Fruit fly (Drosophila melanogaster) whole organism, prepupa: ENCODE measurements around the gene Tektin-C.

Experiments used
- CG16779 ChIP-seq: fragments of 200-800 bp; sonication (Bioruptor generic); optimal IDR thresholded peaks from 3 replicates; lab custom pipeline; 2017; ENCODE audit warnings: missing biosample characterization, mild to moderate bottlenecking, missing genetic modification characterization
- CG3032 ChIP-seq: fragments of 200-800 bp; optimal IDR thresholded peaks from 2 replicates; lab custom pipeline; 2019; ENCODE audit warnings: missing biosample characterization, mild to moderate bottlenecking, missing genetic modification characterization, moderate library complexity
- CG32006 ChIP-seq: fragments of 200-800 bp; sonication (Bioruptor generic); optimal IDR thresholded peaks from 3 replicates; lab custom pipeline; 2017; ENCODE audit warnings: missing biosample characterization, mild to moderate bottlenecking, missing genetic modification characterization
- CG7368 ChIP-seq: fragments of 200-800 bp; sonication (Bioruptor generic); optimal IDR thresholded peaks from 3 replicates; lab custom pipeline; 2016; ENCODE audit warnings: missing biosample characterization, missing genetic modification characterization
- Gug ChIP-seq: fragments of 200-800 bp; sonication (Bioruptor generic); IDR thresholded peaks from 2 replicates; pipeline ENCODE4 v1.3.6; 2022; ENCODE audit warnings: missing biosample characterization, missing genetic modification characterization
- Lpt ChIP-seq: fragments of 200-800 bp; sonication (Bioruptor generic); optimal IDR thresholded peaks from 3 replicates; lab custom pipeline; 2016; ENCODE audit warnings: missing biosample characterization, missing genetic modification characterization
- Met ChIP-seq: fragments of 200-800 bp; sonication (Bioruptor generic); optimal IDR thresholded peaks from 3 replicates; lab custom pipeline; 2016; ENCODE audit warnings: missing biosample characterization, missing genetic modification characterization
- OdsH ChIP-seq: fragments of 200-800 bp; sonication (Bioruptor generic); optimal IDR thresholded peaks from 3 replicates; lab custom pipeline; 2016; ENCODE audit warnings: missing biosample characterization, missing genetic modification characterization
- Sox102F ChIP-seq: fragments of 200-800 bp; sonication (Bioruptor generic); optimal IDR thresholded peaks from 2 replicates; lab custom pipeline; 2016; ENCODE audit warnings: missing biosample characterization, mild to moderate bottlenecking, missing genetic modification characterization
- dsx ChIP-seq: fragments of 200-800 bp; optimal IDR thresholded peaks from 3 replicates; lab custom pipeline; 2019; ENCODE audit warnings: missing biosample characterization, mild to moderate bottlenecking, missing genetic modification characterization, moderate library complexity; ENCODE audit not compliant: poor library complexity, severe bottlenecking
- eg ChIP-seq: fragments of 200-800 bp; sonication (Bioruptor generic); IDR thresholded peaks from 3 replicates; pipeline ENCODE4 v1.3.6; 2022; ENCODE audit warnings: missing biosample characterization, missing genetic modification characterization
- salr ChIP-seq, 2 experiments: fragments of 200-800 bp; sonication (Bioruptor generic); optimal IDR thresholded peaks; 3 replicates each; lab custom pipeline; 2016 to 2018; ENCODE audit warnings: missing biosample characterization in 2 of 2, missing genetic modification characterization in 2 of 2, mild to moderate bottlenecking in 1 of 2
- vri ChIP-seq: fragments of 200-800 bp; sonication (Bioruptor generic); optimal IDR thresholded peaks from 3 replicates; lab custom pipeline; 2016; ENCODE audit warnings: missing biosample characterization, mild to moderate bottlenecking, missing genetic modification characterization

- TF ChIP-seq Met (GFP tag; lab: Kevin White, UChicago): no peak
- no peak for TF ChIP-seq Sox102F (GFP tag; lab: Kevin White, UChicago)
- no peak for TF ChIP-seq dsx (GFP tag; lab: Kevin White, UChicago)
- TF ChIP-seq CG7368: no peak
- no peak for TF ChIP-seq vri (GFP tag; lab: Kevin White, UChicago)
- TF ChIP-seq Lpt (GFP tag; lab: Kevin White, UChicago): no peak
- TF ChIP-seq CG3032 (tag; lab: Kevin White, UChicago): no peak
- no peak for TF ChIP-seq OdsH (GFP tag; lab: Kevin White, UChicago)
- no peak for TF ChIP-seq eg (GFP tag; lab: Robert Waterston, UW)
- no peak for TF ChIP-seq CG16779 (tag; lab: Kevin White, UChicago)
- TF ChIP-seq Gug (GFP tag; lab: Robert Waterston, UW): no peak
- no peak for TF ChIP-seq salr (GFP tag; optimal IDR thresholded peaks at IDR 0.05; lab: Kevin White, UChicago)
- TF ChIP-seq CG32006 (GFP tag; lab: Kevin White, UChicago): no peak
Observed at dm6 chr3L:5813016-5813415, 16.7 kb upstream of the Tektin-C start, which contains the start of gene mad2.
